Worm (Caenorhabditis elegans) whole organism, dauer: Measurements from ENCODE around the gene F35C8.5.

Experiments used
- unc-62 ChIP-seq: sonication (generic microtip); optimal IDR thresholded peaks from 2 replicates; lab custom pipeline; 2017; ENCODE audit warnings: missing biosample characterization, missing genetic modification reagents, missing genetic modification characterization

The F35C8.5 gene

DNA sequence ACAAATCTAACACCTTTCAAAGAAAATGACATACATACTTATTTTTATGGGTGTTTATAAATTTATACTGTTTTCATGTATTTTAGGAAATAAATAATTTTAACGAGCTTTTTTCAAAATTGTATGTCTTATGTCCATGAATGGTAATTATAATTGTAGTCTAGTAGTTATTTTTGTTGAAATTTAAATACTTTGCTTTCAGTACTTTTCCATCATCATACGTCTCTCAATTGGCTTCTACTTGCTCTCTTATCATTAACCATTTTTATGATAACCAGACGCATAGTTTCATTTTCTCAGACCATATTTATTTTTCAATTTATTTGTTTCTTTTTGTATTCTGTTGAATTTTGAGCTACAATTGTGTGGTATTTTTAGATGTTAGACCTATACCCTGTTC, at the start of gene F35C8.5:
Gene F35C8.5, plus strand, starts transcription at position 377 of the 400 bp plus-strand sequence.
- no peak for TF ChIP-seq unc-62 (GFP tag; lab: Kevin White, UChicago)

DNA sequence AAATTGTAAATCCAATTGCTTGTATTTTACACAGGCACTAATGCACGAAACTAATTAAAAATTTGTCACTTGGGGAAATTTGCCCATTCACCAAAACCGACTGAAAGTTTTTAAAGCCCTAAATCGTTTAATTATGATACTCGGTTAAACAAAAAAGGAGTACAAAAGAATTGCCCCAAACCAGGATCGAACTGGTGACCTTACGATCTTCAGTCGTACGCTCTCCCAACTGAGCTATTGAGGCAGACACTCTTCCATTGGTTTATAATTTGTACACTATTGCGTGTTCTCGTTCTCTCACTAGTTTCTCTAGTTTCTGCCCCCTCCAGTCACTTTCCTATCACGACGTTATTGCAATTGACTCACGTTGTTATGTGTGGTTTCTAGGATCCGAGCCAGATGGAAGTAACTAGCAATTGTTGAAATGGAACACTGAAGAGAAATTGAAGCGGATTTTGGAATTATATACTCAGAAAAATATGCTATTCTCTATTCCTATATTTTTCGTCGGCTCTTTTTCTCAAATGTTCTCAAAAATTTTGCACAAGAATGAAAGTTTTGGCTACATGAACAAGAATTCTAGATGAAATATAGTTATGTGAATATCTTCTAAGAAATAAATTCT, 46.3 kb upstream of the F35C8.5 start:
- TF ChIP-seq unc-62 (GFP tag; lab: Kevin White, UChicago): no peak

- TF ChIP-seq unc-62 (GFP tag; lab: Kevin White, UChicago): no peak
Observed at ce11 chrX:5321563-5321962, 44.0 kb upstream of the F35C8.5 start.

- TF ChIP-seq unc-62 (GFP tag; lab: Kevin White, UChicago): no peak
Observed at ce11 chrX:5323287-5323686, 42.3 kb upstream of the F35C8.5 start, which contains the start of gene sto-2. Gene sto-2 (minus strand): TSS chrX:5323387.

- no peak for TF ChIP-seq unc-62 (GFP tag; lab: Kevin White, UChicago)
Observed at ce11 chrX:5329236-5329635, 36.4 kb upstream of the F35C8.5 start, which contains the start of gene C26B9.5. Gene C26B9.5 (plus strand): TSS chrX:5329479.

DNA sequence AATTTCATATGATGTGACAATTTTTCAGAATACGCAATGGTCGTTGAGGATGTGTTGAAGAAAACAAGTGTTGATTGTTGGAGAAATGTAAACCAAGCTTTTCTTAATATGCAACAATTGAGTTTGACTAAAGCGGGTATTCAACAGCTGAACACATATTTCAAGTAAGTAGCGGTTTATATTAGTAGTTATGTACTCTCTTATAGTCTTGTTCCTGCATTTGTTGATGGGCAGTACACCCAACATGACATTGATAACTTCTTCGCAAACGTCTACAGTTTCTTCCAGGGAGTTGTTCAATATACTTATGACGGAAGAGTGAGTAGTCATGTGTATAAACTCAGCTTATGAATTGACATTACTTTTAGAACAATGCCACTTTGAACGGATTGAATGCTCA, 34.8 kb upstream of the F35C8.5 start:
- TF ChIP-seq unc-62 (GFP tag; lab: Kevin White, UChicago): no peak

DNA sequence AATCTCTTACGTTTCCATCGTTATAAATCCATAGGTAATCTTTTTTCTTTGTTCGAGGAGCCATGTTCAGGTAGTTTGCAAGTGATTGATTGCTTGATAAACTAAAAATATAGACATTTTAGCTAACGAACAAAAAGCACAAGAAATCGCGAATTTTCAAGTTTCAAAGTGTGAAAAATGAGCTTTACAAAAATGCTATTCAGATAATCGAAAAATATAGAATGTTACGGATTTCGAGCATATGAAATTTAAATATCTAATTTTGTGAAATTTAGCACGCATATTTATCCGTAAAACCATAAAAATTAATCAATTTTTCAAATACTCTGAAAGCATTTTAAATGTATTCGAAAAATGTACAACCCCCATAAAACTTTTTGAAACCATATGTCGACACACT, 30.2 kb upstream of the F35C8.5 start, which contains the start of gene C26B9.6:
Gene C26B9.6, minus strand, starts transcription at position 101 of the 400 bp plus-strand sequence.
- TF ChIP-seq unc-62 (GFP tag; lab: Kevin White, UChicago): no peak

ce11 chrX:5336498-5336897, 29.1 kb upstream of the F35C8.5 start:
- no peak for TF ChIP-seq unc-62 (GFP tag; lab: Kevin White, UChicago)

DNA sequence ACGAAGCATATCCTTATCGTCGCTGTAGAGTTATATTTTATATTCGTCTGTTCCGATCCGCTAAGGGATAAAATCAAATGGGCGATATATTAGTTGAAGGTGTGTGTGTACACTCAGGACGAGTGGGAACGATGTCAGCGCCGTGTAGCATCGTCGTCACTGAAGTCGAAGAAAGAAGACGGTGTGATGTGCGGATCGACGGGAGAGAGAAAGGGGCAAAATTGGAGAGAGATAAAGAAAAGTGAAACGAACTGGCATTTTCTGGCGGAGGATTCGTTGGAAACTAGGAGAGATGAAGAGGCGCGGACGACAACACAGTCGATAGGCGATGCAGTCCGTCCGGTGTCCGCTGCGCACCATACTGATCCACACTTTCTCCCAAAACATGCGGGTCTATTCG, 27.7 kb upstream of the F35C8.5 start, which contains the start of gene C26B9.3:
Gene C26B9.3, plus strand, starts transcription at position 343 of the 400 bp plus-strand sequence.
- no peak for TF ChIP-seq unc-62 (GFP tag; lab: Kevin White, UChicago)

DNA sequence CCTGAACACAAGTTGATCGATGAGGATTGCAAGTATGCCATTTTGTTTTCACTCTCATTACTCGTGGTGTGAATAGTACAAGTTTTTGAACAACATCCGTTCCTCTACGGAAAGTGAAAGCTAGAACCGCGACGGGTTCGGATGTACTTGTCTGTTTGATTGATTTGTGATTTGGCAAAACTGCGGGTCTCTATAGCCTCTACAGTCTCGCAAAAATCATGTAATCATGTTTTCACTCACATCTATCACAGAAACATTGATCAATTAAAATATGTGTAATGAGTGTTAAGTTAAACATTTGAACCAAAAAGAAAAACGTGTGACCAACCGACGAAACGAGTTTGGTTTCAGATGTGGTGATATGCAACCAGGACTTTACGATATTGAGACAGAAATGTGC, 26.3 kb upstream of the F35C8.5 start:
- no peak for TF ChIP-seq unc-62 (GFP tag; lab: Kevin White, UChicago)

ce11 chrX:5339889-5340288, 25.7 kb upstream of the F35C8.5 start, which contains the start of gene C26B9.2:
Gene C26B9.2 (plus strand): TSS chrX:5340189.
- TF ChIP-seq unc-62 (GFP tag; lab: Kevin White, UChicago): no peak

ce11 chrX:5342007-5342406, 23.6 kb upstream of the F35C8.5 start, which contains the start of gene C26B9.7:
Gene C26B9.7 (plus strand): TSS chrX:5342307.
- no peak for TF ChIP-seq unc-62 (GFP tag; lab: Kevin White, UChicago)

DNA sequence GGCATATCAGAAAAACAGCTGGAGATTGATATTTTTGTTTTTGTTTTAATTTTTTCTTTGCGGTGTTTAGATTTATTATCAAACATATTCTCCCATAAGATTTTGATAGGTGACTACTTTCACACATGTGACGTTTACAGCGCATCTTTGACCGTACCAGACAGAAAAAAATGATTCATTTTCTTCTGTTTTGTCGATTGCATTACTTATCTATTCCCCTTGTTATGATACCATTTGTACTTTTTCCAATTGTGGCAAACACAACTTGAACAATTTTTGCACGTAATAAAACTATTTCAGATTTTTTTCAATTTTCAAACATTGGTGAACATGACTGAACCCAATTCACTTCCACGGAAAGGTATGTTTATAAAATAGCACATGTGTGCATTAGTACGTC, 21.3 kb upstream of the F35C8.5 start, which contains the start of gene C26B9.1:
Gene C26B9.1, plus strand, starts transcription at position 301 of the 400 bp plus-strand sequence.
- no peak for TF ChIP-seq unc-62 (GFP tag; lab: Kevin White, UChicago)

- TF ChIP-seq unc-62 (GFP tag; lab: Kevin White, UChicago): no peak
Observed at ce11 chrX:5346303-5346702, 19.3 kb upstream of the F35C8.5 start.

DNA sequence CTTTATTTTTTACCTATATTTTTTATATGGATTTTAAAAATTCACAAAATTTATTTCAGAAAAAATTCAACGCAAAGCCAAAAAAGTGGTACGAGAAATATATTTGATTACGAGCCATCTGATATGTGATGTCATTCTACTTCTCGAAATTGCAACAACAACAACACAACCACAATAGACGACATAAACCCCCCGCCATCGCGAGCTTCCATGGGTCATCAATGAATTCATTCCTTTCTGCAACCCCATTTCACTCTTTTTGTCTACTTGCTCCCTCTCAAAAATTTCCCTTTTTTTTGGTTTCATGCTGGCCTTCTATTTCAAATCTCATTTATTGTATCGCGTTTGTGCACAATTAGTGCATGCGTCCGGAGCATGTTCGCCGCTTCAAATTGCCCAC, 17.8 kb upstream of the F35C8.5 start:
- TF ChIP-seq unc-62 (GFP tag; lab: Kevin White, UChicago): no peak

DNA sequence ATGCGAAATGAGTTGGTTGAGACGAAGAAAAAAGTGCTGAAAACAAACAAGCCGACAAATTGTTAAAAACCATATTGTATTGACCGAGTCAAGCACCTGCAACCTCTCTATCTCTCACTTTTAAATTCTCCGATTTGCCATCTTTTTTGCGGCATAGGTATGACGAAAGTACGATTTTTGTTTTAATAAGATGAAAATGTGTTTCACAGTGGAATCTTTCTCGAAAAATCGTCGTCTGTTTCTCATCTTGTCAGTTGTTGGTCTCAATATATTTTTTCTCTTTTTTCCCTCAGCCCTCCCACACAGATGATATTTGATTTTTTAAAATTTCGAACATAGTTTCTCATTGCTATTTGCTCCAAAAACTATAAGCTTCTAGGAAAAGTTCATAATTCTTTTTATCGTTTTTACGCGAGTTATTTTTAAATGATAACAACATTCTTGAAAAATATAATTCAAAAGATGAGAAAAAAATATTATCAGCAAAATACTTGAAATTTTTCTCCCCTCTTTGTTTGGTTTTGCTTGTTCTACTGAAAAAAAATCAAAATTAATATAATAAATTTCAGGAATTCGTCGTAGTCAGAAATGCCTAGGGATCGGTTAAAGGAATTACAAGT, 17.0 kb upstream of the F35C8.5 start, which contains the start of gene syx-3:
Gene syx-3, plus strand, starts transcription at position 570 of the 620 bp plus-strand sequence.
- TF ChIP-seq unc-62 (GFP tag; lab: Kevin White, UChicago): no peak
